ENCODE assay signal across 3 worm cellular contexts in the genomic region with DNA sequence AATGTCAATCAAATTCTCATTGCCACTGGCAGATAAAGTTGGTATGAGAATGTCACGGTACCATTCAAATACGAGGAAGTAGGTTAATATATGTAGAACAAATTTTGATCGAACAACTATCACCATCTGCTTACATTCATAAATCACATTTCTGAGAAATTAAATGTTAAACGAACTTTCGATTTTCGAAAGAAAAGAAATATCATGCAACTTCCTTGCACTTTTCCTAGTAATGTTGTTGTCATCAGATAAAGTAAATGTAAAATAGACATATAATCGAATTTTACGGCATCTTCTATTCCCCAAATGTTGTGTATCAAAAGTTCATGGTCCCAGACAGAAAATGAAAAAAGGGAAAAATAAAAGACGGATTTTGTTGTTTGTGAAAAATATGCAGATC.
TF ChIP-seq lines count a peak whose summit lies in the region.

No protein-coding gene starts in this region.

TF ChIP-seq in whole organism, L1 larva, 84 proteins besides CTCF, POLR2A, EP300 and RAD21 (continues in another document):
- TF ChIP-seq mab-9 (GFP tag; IDR thresholded peaks at IDR 0.05; lab: Robert Waterston, UW) (no peak), nhr-47 (tag; optimal IDR thresholded peaks at IDR 0.05; lab: Kevin White, UChicago) (peak; percentile 10), fkh-10 (GFP tag; optimal IDR thresholded peaks at IDR 0.05; lab: Kevin White, UChicago) (peak; percentile 46), ceh-90 (tag; optimal IDR thresholded peaks at IDR 0.05; lab: Kevin White, UChicago) (no peak), ceh-88 (GFP tag; IDR thresholded peaks at IDR 0.05; lab: Robert Waterston, UW) (no peak), sox-4 (tag; optimal IDR thresholded peaks at IDR 0.05; lab: Kevin White, UChicago) (no peak), nhr-71 (tag; optimal IDR thresholded peaks at IDR 0.05; lab: Kevin White, UChicago) (peak; percentile 51), mef-2 (tag; optimal IDR thresholded peaks at IDR 0.05; lab: Kevin White, UChicago) (no peak), fkh-8 (tag; optimal IDR thresholded peaks at IDR 0.05; lab: Kevin White, UChicago) (peak; percentile 69), hlh-4 (tag; optimal IDR thresholded peaks at IDR 0.05; lab: Kevin White, UChicago) (no peak), C34B4.2 (tag; optimal IDR thresholded peaks at IDR 0.05; lab: Kevin White, UChicago) (no peak), unc-62 (GFP tag; optimal IDR thresholded peaks at IDR 0.05; lab: Kevin White, UChicago) (no peak), ceh-8 (GFP tag; optimal IDR thresholded peaks at IDR 0.05; lab: Kevin White, UChicago) (no peak), ztf-4 (tag; optimal IDR thresholded peaks at IDR 0.05; lab: Kevin White, UChicago) (no peak), nhr-84 (tag; optimal IDR thresholded peaks at IDR 0.05; lab: Kevin White, UChicago) (no peak), lin-14 (GFP tag; optimal IDR thresholded peaks at IDR 0.05; lab: Kevin White, UChicago) (peak; percentile 7), pax-3 (tag; optimal IDR thresholded peaks at IDR 0.05; lab: Kevin White, UChicago) (peak; percentile 21), pag-3 (tag; optimal IDR thresholded peaks at IDR 0.05; lab: Kevin White, UChicago; ENCODE audit: borderline replicate concordance, insufficient read depth) (no peak), ets-5 (GFP tag; IDR thresholded peaks at IDR 0.05; lab: Robert Waterston, UW) (no peak), nhr-19 (GFP tag; conservative IDR thresholded peaks at IDR 0.05; lab: Robert Waterston, UW) (no peak), nhr-12 (tag; optimal IDR thresholded peaks at IDR 0.05; lab: Kevin White, UChicago) (no peak), nhr-20 (tag; optimal IDR thresholded peaks at IDR 0.05; lab: Kevin White, UChicago) (no peak), mep-1 (tag; optimal IDR thresholded peaks at IDR 0.05; lab: Kevin White, UChicago) (no peak), nhr-85 (tag; lab: Kevin White, UChicago) (no peak), unc-98 (GFP tag; IDR thresholded peaks at IDR 0.05; lab: Robert Waterston, UW) (no peak), lin-35 (GFP tag; optimal IDR thresholded peaks at IDR 0.05; lab: Kevin White, UChicago) (no peak), fos-1 (tag; optimal IDR thresholded peaks at IDR 0.05; lab: Kevin White, UChicago) (no peak), fkh-4 (tag; optimal IDR thresholded peaks at IDR 0.05; lab: Kevin White, UChicago; ENCODE audit: borderline replicate concordance) (no peak), snu-23 (GFP tag; optimal IDR thresholded peaks at IDR 0.05; lab: Kevin White, UChicago) (no peak), F16B12.6 (tag; optimal IDR thresholded peaks at IDR 0.05; lab: Kevin White, UChicago) (no peak), nhr-77 (tag; optimal IDR thresholded peaks at IDR 0.05; lab: Kevin White, UChicago) (no peak)

TF ChIP-seq in whole organism, L3 larva, 47 proteins besides CTCF, POLR2A, EP300 and RAD21:
- TF ChIP-seq fkh-10 (GFP tag; optimal IDR thresholded peaks at IDR 0.05; lab: Kevin White, UChicago): peak; percentile 27
- TF ChIP-seq unc-39 (tag; optimal IDR thresholded peaks at IDR 0.05; lab: Kevin White, UChicago): no peak
- TF ChIP-seq lin-39 (tag; optimal IDR thresholded peaks at IDR 0.05; lab: Kevin White, UChicago): no peak
- TF ChIP-seq nhr-43 (tag; optimal IDR thresholded peaks at IDR 0.05; lab: Kevin White, UChicago; ENCODE audit: poor library complexity, severe bottlenecking): no peak
TF ChIP-seq in whole organism, L3 larva: peak in this region for 1.

TF ChIP-seq in whole organism, mixed stage, embryonic, 35 proteins besides CTCF, POLR2A, EP300 and RAD21:
- TF ChIP-seq tbx-8 (GFP tag; optimal IDR thresholded peaks at IDR 0.05; lab: Kevin White, UChicago) (no peak), ces-1 (GFP tag; optimal IDR thresholded peaks at IDR 0.05; lab: Kevin White, UChicago) (peak; percentile 14), nhr-237 (tag; optimal IDR thresholded peaks at IDR 0.05; lab: Kevin White, UChicago) (no peak), ceh-83 (GFP tag; optimal IDR thresholded peaks at IDR 0.05; lab: Kevin White, UChicago) (no peak), blmp-1 (tag; optimal IDR thresholded peaks at IDR 0.05; lab: Kevin White, UChicago) (no peak)
TF ChIP-seq in whole organism, mixed stage, embryonic: peak in this region for 1.
